Worm (Caenorhabditis elegans) whole organism, midembryonic: ENCODE data around the gene C05D9.7.

Experiments used
- T22C8.4 ChIP-seq: fragments of 200-800 bp; sonication (Bioruptor generic); IDR thresholded peaks from 2 replicates; pipeline ENCODE4 v1.3.6; 2022; ENCODE audit warnings: missing genetic modification characterization, missing compliant biosample characterization
- cog-1 ChIP-seq: sonication (generic microtip); optimal IDR thresholded peaks from 2 replicates; lab custom pipeline; 2016; ENCODE audit warnings: missing genetic modification characterization, missing compliant biosample characterization
- flt-1 ChIP-seq: fragments of 200-800 bp; sonication (Bioruptor generic); IDR thresholded peaks from 2 replicates; pipeline ENCODE4 v1.3.6; 2022; ENCODE audit warnings: missing genetic modification characterization, missing compliant biosample characterization
- klf-2 ChIP-seq: fragments of 200-800 bp; sonication (Bioruptor generic); conservative IDR thresholded peaks from 2 replicates; pipeline ENCODE4 v1.3.6; 2022; ENCODE audit warnings: missing genetic modification reagents, missing genetic modification characterization, missing compliant biosample characterization
- ref-1 ChIP-seq: fragments of 200-800 bp; sonication (Bioruptor generic); conservative IDR thresholded peaks from 2 replicates; pipeline ENCODE4 v1.3.6; 2022; ENCODE audit warnings: missing genetic modification reagents, missing genetic modification characterization, missing compliant biosample characterization
- ztf-23 ChIP-seq: fragments of 200-800 bp; sonication (Bioruptor generic); IDR thresholded peaks from 2 replicates; pipeline ENCODE4 v1.3.6; 2022; ENCODE audit warnings: missing genetic modification reagents, missing genetic modification characterization, missing compliant biosample characterization
- ztf-29 ChIP-seq: fragments of 200-800 bp; sonication (Bioruptor generic); IDR thresholded peaks from 2 replicates; pipeline ENCODE4 v1.3.6; 2022; ENCODE audit warnings: missing genetic modification reagents, missing genetic modification characterization, missing compliant biosample characterization

DNA sequence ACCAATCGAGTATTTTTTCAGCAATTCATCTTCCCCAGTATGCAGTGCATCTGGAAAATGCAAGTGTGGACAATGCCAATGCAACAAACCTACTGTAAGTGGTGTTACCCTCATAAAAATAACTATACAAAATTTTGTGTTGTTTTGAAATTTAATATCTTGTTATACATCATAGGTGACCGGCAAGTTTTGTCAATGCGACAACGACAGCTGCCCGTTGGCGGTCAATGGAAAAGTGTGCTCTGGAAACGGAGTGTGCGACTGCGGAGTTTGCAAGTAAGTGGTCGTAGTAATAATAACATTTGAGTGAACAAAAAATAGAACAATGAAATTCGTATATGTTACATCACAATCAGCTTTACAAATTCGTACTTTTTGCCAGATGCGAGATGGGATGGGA, 4.0 kb downstream of the C05D9.7 start:
- TF ChIP-seq T22C8.4 (GFP tag; lab: Robert Waterston, UW) (no peak), ref-1 (GFP tag; lab: Robert Waterston, UW) (no peak), klf-2 (no peak), ztf-23 (GFP tag; lab: Robert Waterston, UW) (no peak), cog-1 (tag; lab: Kevin White, UChicago) (no peak), flt-1 (GFP tag; lab: Robert Waterston, UW) (no peak), ztf-29 (GFP tag; lab: Robert Waterston, UW) (no peak)
